Fruit fly (Drosophila melanogaster): ENCODE results near the gene MFS10.

Gene MFS10

DNA sequence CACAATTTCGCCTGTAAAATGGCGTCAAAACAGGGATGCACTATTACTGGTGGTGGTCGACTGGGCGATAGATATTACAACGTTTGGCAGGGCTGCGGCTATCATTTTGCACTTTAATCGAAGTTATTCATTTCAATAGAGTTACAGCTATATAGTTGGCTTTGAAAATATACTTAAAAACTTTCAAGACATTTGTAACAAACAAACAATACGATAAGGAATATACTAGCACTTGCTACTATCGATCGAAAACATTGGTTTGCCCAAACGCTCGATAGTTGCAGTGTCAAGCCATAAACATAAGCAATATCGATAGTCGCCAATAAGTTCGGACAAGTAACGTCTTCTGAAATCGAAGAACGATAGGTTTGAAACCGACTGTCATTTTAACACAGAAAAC is 30.7 kb downstream of the MFS10 start, which contains the start of the genes Bap60 and CG12096 (continued):
- TF ChIP-seq Usf (GFP tag; optimal IDR thresholded peaks at IDR 0.05) (peak; percentile 56), ham (GFP tag; IDR thresholded peaks at IDR 0.05) (0 out of 2 replicates have a peak, but pooled peaks have one; percentile 28), Hey (tag; optimal IDR thresholded peaks at IDR 0.05) (no peak), CG18262 (tag; optimal IDR thresholded peaks at IDR 0.05) (peak; percentile 75), danr (GFP tag; IDR thresholded peaks at IDR 0.05) (no peak), fd64A (GFP tag; optimal IDR thresholded peaks at IDR 0.05) (no peak), CG16863 (GFP tag; optimal IDR thresholded peaks at IDR 0.05) (peak; percentile 71), CG4854 (GFP tag; optimal IDR thresholded peaks at IDR 0.05) (peak; percentile 56), CG10565 (GFP tag; optimal IDR thresholded peaks at IDR 0.05) (no peak), fd96Cb (tag; optimal IDR thresholded peaks at IDR 0.05) (peak; percentile 56), abd-A (tag; optimal IDR thresholded peaks at IDR 0.05) (no peak), Max (GFP tag; optimal IDR thresholded peaks at IDR 0.05) (peak; percentile 63), CG15696 (tag; optimal IDR thresholded peaks at IDR 0.05) (peak; percentile 78), az2 (GFP tag; optimal IDR thresholded peaks at IDR 0.05) (peak; percentile 61), NK7.1 (GFP tag; optimal IDR thresholded peaks at IDR 0.05) (peak; percentile 55), HmgD (GFP tag; optimal IDR thresholded peaks at IDR 0.05) (peak; percentile 84), Taf1 (GFP tag; IDR thresholded peaks at IDR 0.05) (no peak), sim (GFP tag; IDR thresholded peaks at IDR 0.05) (no peak), CG18619 (GFP tag; optimal IDR thresholded peaks at IDR 0.05) (peak; percentile 67), CG32772 (GFP tag; IDR thresholded peaks at IDR 0.05) (0 out of 2 replicates have a peak, but pooled peaks have one; percentile 16), Blimp-1 (GFP tag; optimal IDR thresholded peaks at IDR 0.05) (peak; percentile 55), vfl (GFP tag; optimal IDR thresholded peaks at IDR 0.05) (peak; percentile 71), schlank (tag; optimal IDR thresholded peaks at IDR 0.05) (peak; percentile 41), CG17328 (GFP tag; IDR thresholded peaks at IDR 0.05) (peak; percentile 35; the same call in 1 of the 2 replicates), CG9876 (GFP tag; optimal IDR thresholded peaks at IDR 0.05) (peak; percentile 74), insv (GFP tag; optimal IDR thresholded peaks at IDR 0.05) (peak in 1 of 2 experiments; percentile 38), ERR (GFP tag; optimal IDR thresholded peaks at IDR 0.05) (peak; percentile 64), usp (GFP tag; optimal IDR thresholded peaks at IDR 0.05) (no peak), CG6683 (GFP tag; optimal IDR thresholded peaks at IDR 0.05) (peak; percentile 20), scrt (GFP tag; optimal IDR thresholded peaks at IDR 0.05) (no peak), CG17385 (GFP tag; optimal IDR thresholded peaks at IDR 0.05) (peak; percentile 61), HLH4C (GFP tag; IDR thresholded peaks at IDR 0.05; ENCODE audit: partially characterized antibody) (peak; percentile 94), Oli (tag; optimal IDR thresholded peaks at IDR 0.05) (peak; percentile 65), aop (GFP tag; IDR thresholded peaks at IDR 0.05) (no peak), CG11247 (GFP tag; IDR thresholded peaks at IDR 0.05) (peak; percentile 53; the same call in 1 of the 2 replicates), CG15601 (tag; optimal IDR thresholded peaks at IDR 0.05) (peak; percentile 76), CG14667 (GFP tag; IDR thresholded peaks at IDR 0.05) (peak; percentile 54), tx (GFP tag; optimal IDR thresholded peaks at IDR 0.05) (peak; percentile 69), slou (GFP tag; optimal IDR thresholded peaks at IDR 0.05) (peak; percentile 46), tll (GFP tag; optimal IDR thresholded peaks at IDR 0.05) (peak in 1 of 2 experiments; percentile 86), gcm2 (GFP tag; optimal IDR thresholded peaks at IDR 0.05) (no peak), CG13296 (GFP tag; optimal IDR thresholded peaks at IDR 0.05) (peak; percentile 64), CG7839 (tag; optimal IDR thresholded peaks at IDR 0.05) (peak; percentile 80), Poxn (GFP tag; IDR thresholded peaks at IDR 0.05) (no peak), chif (GFP tag; optimal IDR thresholded peaks at IDR 0.05) (peak; percentile 62 to 65), jigr1 (GFP tag; IDR thresholded peaks at IDR 0.05) (no peak), CG1529 (GFP tag; optimal IDR thresholded peaks at IDR 0.05) (peak; percentile 21), seq (GFP tag; IDR thresholded peaks at IDR 0.05) (no peak), prd (optimal IDR thresholded peaks at IDR 0.05) (no peak), prd (GFP tag; IDR thresholded peaks at IDR 0.05) (peak; percentile 76), CG10267 (tag; optimal IDR thresholded peaks at IDR 0.05) (peak; percentile 78)

All from whole organism, embryonic.